Fruit fly (Drosophila melanogaster): ENCODE data around the gene nkd.
A peak's percentile ranks its signal among the peaks of the same experiment; 100 is the strongest.

The nkd gene

dm6 chr3L:19062472-19063409 is 17.5 kb upstream of the nkd start, which contains the start of the genes Ugt316A1 and Sfxn2 (continued):
- TF ChIP-seq Fer3 (tag; optimal IDR thresholded peaks at IDR 0.05) (peak; percentile 1), Dip2 (GFP tag; IDR thresholded peaks at IDR 0.05) (no peak), chm (GFP tag; IDR thresholded peaks at IDR 0.05) (peak; percentile 34; the same call in 1 of the 2 replicates), BtbVII (GFP tag; optimal IDR thresholded peaks at IDR 0.05) (peak; percentile 14), CG10654 (GFP tag; optimal IDR thresholded peaks at IDR 0.05) (peak; percentile 19), CG16813 (GFP tag; IDR thresholded peaks at IDR 0.05; ENCODE audit: partially characterized antibody) (peak; percentile 7; the same call in 1 of the 3 replicates), lbe (GFP tag; optimal IDR thresholded peaks at IDR 0.05) (peak; percentile 1), repo (GFP tag; optimal IDR thresholded peaks at IDR 0.05) (no peak), Dek (tag; optimal IDR thresholded peaks at IDR 0.05) (peak; percentile 48), ara (GFP tag; IDR thresholded peaks at IDR 0.05) (no peak), phol (tag; optimal IDR thresholded peaks at IDR 0.05) (peak; percentile 84), crol (GFP tag; IDR thresholded peaks at IDR 0.05) (peak; percentile 64; the same call in 1 of the 2 replicates), CG2875 (GFP tag; optimal IDR thresholded peaks at IDR 0.05) (no peak), Atf3 (GFP tag; optimal IDR thresholded peaks at IDR 0.05) (no peak), p53 (GFP tag; optimal IDR thresholded peaks at IDR 0.05) (peak; percentile 35), CG10209 (GFP tag; optimal IDR thresholded peaks at IDR 0.05) (peak; percentile 26), Vsx1 (GFP tag; optimal IDR thresholded peaks at IDR 0.05) (no peak), MESR4 (GFP tag; optimal IDR thresholded peaks at IDR 0.05) (peak; percentile 83), jumu (GFP tag; optimal IDR thresholded peaks at IDR 0.05) (peak; percentile 17), CG13624 (GFP tag; optimal IDR thresholded peaks at IDR 0.05) (peak; percentile 48), sc (optimal IDR thresholded peaks at IDR 0.05) (no peak), sc (GFP tag; optimal IDR thresholded peaks at IDR 0.05) (no peak), unc-4 (GFP tag; IDR thresholded peaks at IDR 0.05; ENCODE audit: partially characterized antibody) (0 out of 2 replicates have a peak, but pooled peaks have one; percentile 38), Rx (GFP tag; IDR thresholded peaks at IDR 0.05) (peak; percentile 13; the same call in 1 of the 2 replicates), CG3163 (GFP tag; optimal IDR thresholded peaks at IDR 0.05) (peak; percentile 4), Dp (GFP tag; optimal IDR thresholded peaks at IDR 0.05) (peak; percentile 63), Oli (tag; optimal IDR thresholded peaks at IDR 0.05) (peak; percentile 2), Dad (GFP tag; optimal IDR thresholded peaks at IDR 0.05) (no peak), CG14014 (GFP tag; IDR thresholded peaks at IDR 0.05) (no peak), CG8944 (GFP tag; optimal IDR thresholded peaks at IDR 0.05) (peak; percentile 39), Hsf (GFP tag; optimal IDR thresholded peaks at IDR 0.05) (peak; percentile 61), otp (GFP tag; IDR thresholded peaks at IDR 0.05) (0 out of 3 replicates have a peak, but pooled peaks have one; percentile 19), gcm (GFP tag; optimal IDR thresholded peaks at IDR 0.05) (peak; percentile 16), CG17361 (GFP tag; IDR thresholded peaks at IDR 0.05) (peak; percentile 71), bcd (GFP tag; optimal IDR thresholded peaks at IDR 0.05) (peak; percentile 53), Taf1 (GFP tag; IDR thresholded peaks at IDR 0.05) (0 out of 2 replicates have a peak, but pooled peaks have one; percentile 20), CG11695 (GFP tag; IDR thresholded peaks at IDR 0.05) (0 out of 3 replicates have a peak, but pooled peaks have one; percentile 22), NC2α (GFP tag; optimal IDR thresholded peaks at IDR 0.05) (no peak), trem (tag; optimal IDR thresholded peaks at IDR 0.05) (peak; percentile 76), crc (GFP tag; optimal IDR thresholded peaks at IDR 0.05) (peak; percentile 20), row (GFP tag; IDR thresholded peaks at IDR 0.05) (peak; percentile 87), vfl (GFP tag; optimal IDR thresholded peaks at IDR 0.05) (peak; percentile 39), B-H2 (GFP tag; optimal IDR thresholded peaks at IDR 0.05) (peak; percentile 12), sd (tag; optimal IDR thresholded peaks at IDR 0.05) (peak; percentile 55), gcm2 (GFP tag; optimal IDR thresholded peaks at IDR 0.05) (no peak), MBD-R2 (GFP tag; IDR thresholded peaks at IDR 0.05) (peak; percentile 59), CG7556 (GFP tag; optimal IDR thresholded peaks at IDR 0.05) (no peak), HmgZ (tag; optimal IDR thresholded peaks at IDR 0.05) (peak; percentile 76), HmgD (GFP tag; optimal IDR thresholded peaks at IDR 0.05) (peak; percentile 33)
